Fruit fly (Drosophila melanogaster) whole organism, prepupa: ENCODE data around the gene Myo61F.

Experiments used
- Blimp-1 ChIP-seq: fragments of 200-800 bp; sonication (Bioruptor generic); optimal IDR thresholded peaks from 3 replicates; lab custom pipeline; 2017; ENCODE audit warnings: missing biosample characterization, missing genetic modification characterization, mild to moderate bottlenecking, moderate library complexity, missing genetic modification reagents
- CG10631 ChIP-seq: fragments of 200-800 bp; sonication (Bioruptor generic); optimal IDR thresholded peaks from 2 replicates; lab custom pipeline; 2016; ENCODE audit warnings: missing biosample characterization, missing genetic modification characterization
- CG10669 ChIP-seq: fragments of 200-800 bp; sonication (Bioruptor generic); optimal IDR thresholded peaks from 3 replicates; lab custom pipeline; 2018; ENCODE audit warnings: missing biosample characterization, mild to moderate bottlenecking, missing genetic modification characterization, moderate library complexity
- CG11762 ChIP-seq: fragments of 200-800 bp; sonication (Bioruptor generic); optimal IDR thresholded peaks from 3 replicates; lab custom pipeline; 2016; ENCODE audit warnings: missing biosample characterization, missing genetic modification characterization; ENCODE audit not compliant: insufficient read depth
- CG11902 ChIP-seq: fragments of 200-800 bp; sonication (Bioruptor generic); optimal IDR thresholded peaks from 3 replicates; lab custom pipeline; 2016; ENCODE audit warnings: missing biosample characterization, missing genetic modification characterization
- CG15336 ChIP-seq: fragments of 200-800 bp; sonication (Bioruptor generic); IDR thresholded peaks from 2 replicates; pipeline ENCODE4 v1.3.6; 2022; ENCODE audit warnings: missing biosample characterization, missing genetic modification characterization
- CG1621 ChIP-seq: fragments of 200-800 bp; sonication (Bioruptor generic); optimal IDR thresholded peaks from 3 replicates; lab custom pipeline; 2018; ENCODE audit warnings: missing biosample characterization, mild to moderate bottlenecking, missing genetic modification characterization
- CG16779 ChIP-seq: fragments of 200-800 bp; sonication (Bioruptor generic); optimal IDR thresholded peaks from 3 replicates; lab custom pipeline; 2017; ENCODE audit warnings: missing biosample characterization, mild to moderate bottlenecking, missing genetic modification characterization
- CG3032 ChIP-seq: fragments of 200-800 bp; optimal IDR thresholded peaks from 2 replicates; lab custom pipeline; 2019; ENCODE audit warnings: missing biosample characterization, mild to moderate bottlenecking, missing genetic modification characterization, moderate library complexity
- CG31627 ChIP-seq: fragments of 200-800 bp; sonication (Bioruptor generic); optimal IDR thresholded peaks from 3 replicates; lab custom pipeline; 2016; ENCODE audit warnings: missing biosample characterization, missing genetic modification characterization
- CG32006 ChIP-seq: fragments of 200-800 bp; sonication (Bioruptor generic); optimal IDR thresholded peaks from 3 replicates; lab custom pipeline; 2017; ENCODE audit warnings: missing biosample characterization, mild to moderate bottlenecking, missing genetic modification characterization
- CG3919 ChIP-seq: fragments of 200-800 bp; sonication (Bioruptor generic); optimal IDR thresholded peaks from 3 replicates; lab custom pipeline; 2016; ENCODE audit warnings: missing biosample characterization, missing genetic modification characterization
- CG6163 ChIP-seq: fragments of 200-800 bp; sonication (Bioruptor generic); IDR thresholded peaks from 3 replicates; pipeline ENCODE4 v1.3.6; 2022; ENCODE audit warnings: missing biosample characterization, missing genetic modification characterization
- CG6276 ChIP-seq: fragments of 200-800 bp; sonication (Bioruptor generic); optimal IDR thresholded peaks from 2 replicates; lab custom pipeline; 2017; ENCODE audit warnings: missing biosample characterization, mild to moderate bottlenecking, missing genetic modification characterization
- CG6792 ChIP-seq: fragments of 200-800 bp; sonication (Bioruptor generic); optimal IDR thresholded peaks from 3 replicates; lab custom pipeline; 2016; ENCODE audit warnings: missing biosample characterization, missing genetic modification characterization
- CG6808 ChIP-seq: fragments of 200-800 bp; sonication (Bioruptor generic); optimal IDR thresholded peaks from 3 replicates; lab custom pipeline; 2017; ENCODE audit warnings: missing biosample characterization, missing genetic modification characterization, mild to moderate bottlenecking, moderate library complexity, missing genetic modification reagents
- CG7368 ChIP-seq: fragments of 200-800 bp; sonication (Bioruptor generic); optimal IDR thresholded peaks from 3 replicates; lab custom pipeline; 2016; ENCODE audit warnings: missing biosample characterization, missing genetic modification characterization
- CG8119 ChIP-seq: fragments of 200-800 bp; sonication (Bioruptor generic); IDR thresholded peaks from 3 replicates; pipeline ENCODE4 v1.3.6; 2022; ENCODE audit warnings: missing biosample characterization, missing genetic modification characterization
- CG8319 ChIP-seq: fragments of 200-800 bp; sonication (Bioruptor generic); optimal IDR thresholded peaks from 3 replicates; lab custom pipeline; 2016; ENCODE audit warnings: missing biosample characterization, missing genetic modification characterization
- CG8632 ChIP-seq: fragments of 200-800 bp; sonication (Bioruptor generic); optimal IDR thresholded peaks from 3 replicates; lab custom pipeline; 2016; ENCODE audit warnings: missing biosample characterization, missing genetic modification characterization
- CG9139 ChIP-seq: fragments of 200-800 bp; sonication (Bioruptor generic); optimal IDR thresholded peaks from 3 replicates; lab custom pipeline; 2017; ENCODE audit warnings: missing biosample characterization, mild to moderate bottlenecking, missing genetic modification characterization
- Eip78C ChIP-seq: fragments of 200-800 bp; sonication (Bioruptor generic); peaks from one replicate; lab custom pipeline; 2016; ENCODE audit warnings: missing biosample characterization, missing genetic modification characterization
- Ets96B ChIP-seq: fragments of 200-800 bp; optimal IDR thresholded peaks from 2 replicates; lab custom pipeline; 2019; ENCODE audit warnings: missing biosample characterization, mild to moderate bottlenecking, missing genetic modification characterization, moderate library complexity
- Gug ChIP-seq: fragments of 200-800 bp; sonication (Bioruptor generic); IDR thresholded peaks from 2 replicates; pipeline ENCODE4 v1.3.6; 2022; ENCODE audit warnings: missing biosample characterization, missing genetic modification characterization
- Hr38 ChIP-seq: sonication (Bioruptor generic); optimal IDR thresholded peaks from 2 replicates; lab custom pipeline; 2016; ENCODE audit warnings: missing biosample characterization, missing genetic modification characterization
- Hr4 ChIP-seq: fragments of 200-800 bp; sonication (Bioruptor generic); optimal IDR thresholded peaks from 3 replicates; lab custom pipeline; 2016; ENCODE audit warnings: missing biosample characterization, missing genetic modification characterization
- Lpt ChIP-seq: fragments of 200-800 bp; sonication (Bioruptor generic); optimal IDR thresholded peaks from 3 replicates; lab custom pipeline; 2016; ENCODE audit warnings: missing biosample characterization, missing genetic modification characterization
- Met ChIP-seq: fragments of 200-800 bp; sonication (Bioruptor generic); optimal IDR thresholded peaks from 3 replicates; lab custom pipeline; 2016; ENCODE audit warnings: missing biosample characterization, missing genetic modification characterization
- achi ChIP-seq: fragments of 200-800 bp; sonication (Bioruptor generic); optimal IDR thresholded peaks from 3 replicates; lab custom pipeline; 2016; ENCODE audit warnings: missing biosample characterization, missing genetic modification characterization
- acj6 ChIP-seq: fragments of 200-800 bp; sonication (Bioruptor generic); optimal IDR thresholded peaks from 3 replicates; lab custom pipeline; 2016; ENCODE audit warnings: missing biosample characterization, missing genetic modification characterization
- cyc ChIP-seq: fragments of 200-800 bp; sonication (Bioruptor generic); optimal IDR thresholded peaks from 3 replicates; lab custom pipeline; 2016; ENCODE audit warnings: missing biosample characterization, missing genetic modification characterization
- dsx ChIP-seq: fragments of 200-800 bp; optimal IDR thresholded peaks from 3 replicates; lab custom pipeline; 2019; ENCODE audit warnings: missing biosample characterization, mild to moderate bottlenecking, missing genetic modification characterization, moderate library complexity; ENCODE audit not compliant: poor library complexity, severe bottlenecking
- esn ChIP-seq: fragments of 200-800 bp; sonication (Bioruptor generic); optimal IDR thresholded peaks from 2 replicates; lab custom pipeline; 2016; ENCODE audit warnings: missing biosample characterization, mild to moderate bottlenecking, missing genetic modification characterization, moderate library complexity
- fd59A ChIP-seq: fragments of 200-800 bp; sonication (Bioruptor generic); optimal IDR thresholded peaks from 2 replicates; lab custom pipeline; 2017; ENCODE audit warnings: missing biosample characterization, mild to moderate bottlenecking, missing genetic modification characterization, missing genetic modification reagents
- fd85E ChIP-seq: fragments of 200-800 bp; sonication (Bioruptor generic); optimal IDR thresholded peaks from 3 replicates; lab custom pipeline; 2016; ENCODE audit warnings: missing biosample characterization, missing genetic modification characterization
- fkh ChIP-seq: fragments of 200-800 bp; sonication (Bioruptor generic); optimal IDR thresholded peaks from 3 replicates; lab custom pipeline; 2017; ENCODE audit warnings: missing biosample characterization, mild to moderate bottlenecking, missing genetic modification characterization, moderate library complexity
- pdm3 ChIP-seq: fragments of 200-800 bp; sonication (Bioruptor generic); optimal IDR thresholded peaks from 3 replicates; lab custom pipeline; 2016; ENCODE audit warnings: missing biosample characterization, missing genetic modification characterization
- salr ChIP-seq, 2 experiments: fragments of 200-800 bp; sonication (Bioruptor generic); optimal IDR thresholded peaks; 3 replicates each; lab custom pipeline; 2016 to 2018; ENCODE audit warnings: missing biosample characterization in 2 of 2, missing genetic modification characterization in 2 of 2, mild to moderate bottlenecking in 1 of 2
- ss ChIP-seq, 2 experiments: fragments of 200-800 bp; sonication (Bioruptor generic); optimal IDR thresholded peaks; 2 replicates in 1 of 2; 3 replicates in 1 of 2; lab custom pipeline; 2017 to 2018; ENCODE audit warnings: mild to moderate bottlenecking in 2 of 2, missing biosample characterization in 2 of 2, missing genetic modification characterization in 2 of 2, moderate library complexity in 1 of 2
- topi ChIP-seq: fragments of 200-800 bp; sonication (Bioruptor generic); optimal IDR thresholded peaks from 3 replicates; lab custom pipeline; 2016; ENCODE audit warnings: missing biosample characterization, missing genetic modification characterization
- vri ChIP-seq: fragments of 200-800 bp; sonication (Bioruptor generic); optimal IDR thresholded peaks from 3 replicates; lab custom pipeline; 2016; ENCODE audit warnings: missing biosample characterization, mild to moderate bottlenecking, missing genetic modification characterization

The Myo61F gene

dm6 chr3L:1376014-1376745, 57.9 kb downstream of the Myo61F start (continued):
- TF ChIP-seq dsx (GFP tag; lab: Kevin White, UChicago) (peak; percentile 91), Met (GFP tag; lab: Kevin White, UChicago) (peak; percentile 14), CG15336 (GFP tag; lab: Robert Waterston, UW) (peak; percentile 85), Hr38 (GFP tag; lab: Kevin White, UChicago) (no peak), achi (peak; percentile 71), CG6276 (GFP tag; lab: Kevin White, UChicago) (peak; percentile 78), Lpt (peak; percentile 76), CG9139 (GFP tag; lab: Kevin White, UChicago) (peak; percentile 5), Hr4 (GFP tag; lab: Kevin White, UChicago) (peak; percentile 90), Blimp-1 (no peak), CG10631 (GFP tag; lab: Kevin White, UChicago) (peak; percentile 60), fd59A (GFP tag; lab: Kevin White, UChicago) (peak; percentile 48), CG8119 (GFP tag; lab: Robert Waterston, UW) (peak; percentile 85), CG11902 (GFP tag; lab: Kevin White, UChicago) (no peak), Ets96B (tag; lab: Kevin White, UChicago) (peak; percentile 62), fd85E (GFP tag; lab: Kevin White, UChicago) (no peak), CG11762 (no peak), CG3919 (peak; percentile 66), CG31627 (GFP tag; lab: Kevin White, UChicago) (no peak), pdm3 (GFP tag; lab: Kevin White, UChicago) (peak; percentile 71), Eip78C (GFP tag; lab: Kevin White, UChicago) (peak; percentile 87), CG6808 (GFP tag; lab: Kevin White, UChicago) (peak; percentile 49), CG7368 (GFP tag; lab: Kevin White, UChicago) (peak; percentile 43)

DNA sequence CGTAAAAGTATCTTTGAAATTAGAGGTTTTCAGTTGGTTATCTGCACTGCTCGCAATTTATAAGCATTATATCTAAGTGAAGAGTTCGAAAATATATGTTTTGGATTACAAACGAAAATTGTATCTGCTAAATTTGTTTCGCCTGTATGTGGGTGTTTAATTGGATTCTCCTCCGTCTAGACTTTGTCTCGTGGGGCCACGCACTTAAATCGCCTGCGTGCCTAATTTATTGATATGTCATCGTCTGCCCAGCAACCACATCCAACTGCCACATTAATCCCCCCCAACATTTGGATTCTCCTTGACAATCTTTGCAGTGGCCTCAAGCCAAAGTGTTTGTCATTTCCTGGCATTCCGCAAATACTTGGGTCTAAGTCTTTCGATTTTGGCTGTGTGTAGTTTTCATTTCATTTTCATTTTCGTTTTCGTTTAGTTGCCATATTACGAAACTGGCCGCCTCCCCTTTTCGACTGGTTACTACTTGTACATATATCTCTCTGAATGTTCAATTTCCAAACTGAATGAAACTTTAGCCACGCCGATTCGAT, 59.9 kb downstream of the Myo61F start:
- TF ChIP-seq CG10631 (GFP tag; lab: Kevin White, UChicago) = no peak
- peak; percentile 34 for TF ChIP-seq CG32006 (GFP tag; lab: Kevin White, UChicago)

- TF ChIP-seq CG32006 (GFP tag; lab: Kevin White, UChicago) (peak; percentile 85), CG6792 (GFP tag; lab: Kevin White, UChicago) (peak; percentile 55), Gug (GFP tag; lab: Robert Waterston, UW) (peak; percentile 86), CG10631 (GFP tag; lab: Kevin White, UChicago) (peak; percentile 69), CG16779 (peak; percentile 75), topi (GFP tag; lab: Kevin White, UChicago) (peak; percentile 77), CG6276 (GFP tag; lab: Kevin White, UChicago) (peak; percentile 91), CG8119 (GFP tag; lab: Robert Waterston, UW) (peak; percentile 93), CG3032 (peak; percentile 61), fd59A (GFP tag; lab: Kevin White, UChicago) (peak; percentile 50), pdm3 (GFP tag; lab: Kevin White, UChicago) (peak; percentile 67), CG6808 (GFP tag; lab: Kevin White, UChicago) (peak; percentile 71), acj6 (GFP tag; lab: Kevin White, UChicago) (peak; percentile 55), CG3919 (peak; percentile 66), vri (GFP tag; lab: Kevin White, UChicago) (peak; percentile 15), Ets96B (tag; lab: Kevin White, UChicago) (peak; percentile 65), ss (GFP tag; optimal IDR thresholded peaks at IDR 0.05; lab: Kevin White, UChicago) (peak; percentile 82 to 83), CG31627 (GFP tag; lab: Kevin White, UChicago) (peak; percentile 62), CG6163 (GFP tag; lab: Robert Waterston, UW) (peak; percentile 92), esn (GFP tag; lab: Kevin White, UChicago) (peak; percentile 75), CG1621 (tag; lab: Kevin White, UChicago) (peak; percentile 63), CG7368 (GFP tag; lab: Kevin White, UChicago) (no peak), achi (peak; percentile 79), CG11762 (peak; percentile 30), CG10669 (GFP tag; lab: Kevin White, UChicago) (peak; percentile 52), Met (GFP tag; lab: Kevin White, UChicago) (peak; percentile 84), CG8632 (GFP tag; lab: Kevin White, UChicago) (peak; percentile 56), Hr38 (GFP tag; lab: Kevin White, UChicago) (no peak), fkh (GFP tag; lab: Kevin White, UChicago) (peak; percentile 29), salr (GFP tag; optimal IDR thresholded peaks at IDR 0.05; lab: Kevin White, UChicago) (peak; percentile 8 to 63), CG8319 (GFP tag; lab: Kevin White, UChicago) (no peak), cyc (GFP tag; lab: Kevin White, UChicago) (peak; percentile 48)
Observed at dm6 chr3L:1378862-1379543, 60.7 kb downstream of the Myo61F start.
